Fruit fly (Drosophila melanogaster) whole organism, adult: ENCODE measurements around the gene Svil.

Source experiments
- CG11617 ChIP-seq: fragments of 200-800 bp; sonication (Bioruptor generic); optimal IDR thresholded peaks from 2 replicates; lab custom pipeline; 2017; ENCODE audit warnings: mild to moderate bottlenecking, missing biosample characterization, missing genetic modification reagents, missing genetic modification characterization
- CG14711 ChIP-seq: fragments of 200-800 bp; sonication (Bioruptor generic); optimal IDR thresholded peaks from 2 replicates; lab custom pipeline; 2018; ENCODE audit warnings: missing biosample characterization, mild to moderate bottlenecking, missing genetic modification characterization, moderate library complexity
- CG33017 ChIP-seq: fragments of 200-800 bp; sonication (Bioruptor generic); optimal IDR thresholded peaks from 2 replicates; lab custom pipeline; 2018; ENCODE audit warnings: missing biosample characterization, mild to moderate bottlenecking, missing genetic modification characterization, moderate library complexity
- Hr96 ChIP-seq: fragments of 200-800 bp; sonication (Bioruptor generic); optimal IDR thresholded peaks from 2 replicates; lab custom pipeline; 2016; ENCODE audit warnings: missing biosample characterization, missing genetic modification characterization
- bab1 ChIP-seq: fragments of 200-800 bp; sonication (Bioruptor generic); optimal IDR thresholded peaks from 3 replicates; lab custom pipeline; 2019; ENCODE audit warnings: missing biosample characterization, mild to moderate bottlenecking, missing genetic modification characterization, moderate library complexity
- kay ChIP-seq: fragments of 200-800 bp; sonication (Bioruptor generic); peaks from one replicate; lab custom pipeline; 2016; ENCODE audit warnings: missing biosample characterization, missing genetic modification characterization, borderline replicate concordance
- tj ChIP-seq: fragments of 200-800 bp; sonication (Bioruptor generic); optimal IDR thresholded peaks from 3 replicates; lab custom pipeline; 2017; ENCODE audit warnings: missing biosample characterization, mild to moderate bottlenecking, missing genetic modification characterization, moderate library complexity

dm6 chr3L:2530635-2531034, 153.2 kb downstream of the Svil start:
- TF ChIP-seq CG14711 (tag; lab: Kevin White, UChicago), result no peak
- no peak for TF ChIP-seq CG11617 (GFP tag; lab: Kevin White, UChicago)
- no peak for TF ChIP-seq CG33017 (tag; lab: Kevin White, UChicago)
- TF ChIP-seq tj (GFP tag; lab: Kevin White, UChicago), result no peak
- no peak for TF ChIP-seq bab1 (GFP tag; lab: Kevin White, UChicago)
- TF ChIP-seq Hr96, result no peak
- TF ChIP-seq kay, result no peak
